Worm (Caenorhabditis elegans) whole organism, dauer: Measurements from ENCODE around the gene clec-199.

Experiments used
- unc-62 ChIP-seq: sonication (generic microtip); optimal IDR thresholded peaks from 2 replicates; lab custom pipeline; 2017; ENCODE audit warnings: missing biosample characterization, missing genetic modification reagents, missing genetic modification characterization

Gene clec-199

DNA sequence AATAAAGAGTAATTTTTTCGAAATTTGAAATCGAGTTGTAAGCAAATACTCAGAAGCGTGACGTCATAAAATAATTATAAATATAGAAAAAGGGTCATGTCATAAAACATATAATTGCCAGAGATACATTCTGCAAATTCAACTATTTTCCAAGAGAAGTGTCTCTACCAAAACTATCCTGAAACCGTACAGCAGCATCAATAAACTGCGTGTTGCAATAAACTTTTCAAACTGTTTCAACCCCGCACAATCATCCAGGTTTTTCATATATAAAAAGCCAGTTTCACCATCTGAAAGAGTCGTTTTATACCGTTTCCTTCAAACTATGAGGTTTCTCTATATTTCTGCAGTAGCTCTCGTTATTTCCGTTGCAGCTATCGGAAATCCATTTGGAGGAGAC, 8.2 kb upstream of the clec-199 start, which contains the start of gene C49C3.11:
TSS of gene C49C3.11 (plus strand) at position 301 of the 400 bp plus-strand sequence.
- no peak for TF ChIP-seq unc-62 (GFP tag; lab: Kevin White, UChicago)

DNA sequence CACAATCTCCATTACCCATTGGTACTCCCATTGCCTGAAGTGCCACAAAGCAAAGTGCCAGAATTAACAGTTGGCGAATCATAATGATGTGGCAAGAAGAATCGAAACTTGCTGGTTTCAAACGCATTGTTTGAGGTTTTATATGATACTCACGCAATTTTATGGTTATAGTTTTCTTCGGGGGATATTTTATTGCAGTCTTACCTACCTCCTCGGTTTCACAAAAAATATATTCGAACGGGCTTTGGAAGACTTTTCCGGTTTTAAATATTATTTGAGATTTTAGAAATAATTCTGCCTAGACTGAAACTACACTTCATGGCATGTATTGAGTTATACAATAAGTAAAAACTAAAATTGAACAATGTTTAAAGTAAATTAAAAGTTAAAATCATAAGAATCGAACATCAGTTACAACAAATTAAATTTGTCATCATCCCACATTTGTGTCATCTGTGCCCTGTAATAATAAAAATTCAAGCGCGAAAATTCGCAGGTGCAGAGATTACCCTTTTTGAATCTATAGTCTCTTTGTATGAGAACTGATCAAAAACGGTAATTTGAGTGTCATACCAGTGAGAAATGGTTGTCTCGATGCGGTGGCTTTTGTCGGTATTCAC, 5.0 kb upstream of the clec-199 start, which contains the start of the genes clec-197 and clec-198:
TSS of gene clec-197 (minus strand) at position 101 of the 620 bp plus-strand sequence.
TSS of gene clec-198 (plus strand) at position 570 of the 620 bp plus-strand sequence.
- no peak for TF ChIP-seq unc-62 (GFP tag; lab: Kevin White, UChicago)

DNA sequence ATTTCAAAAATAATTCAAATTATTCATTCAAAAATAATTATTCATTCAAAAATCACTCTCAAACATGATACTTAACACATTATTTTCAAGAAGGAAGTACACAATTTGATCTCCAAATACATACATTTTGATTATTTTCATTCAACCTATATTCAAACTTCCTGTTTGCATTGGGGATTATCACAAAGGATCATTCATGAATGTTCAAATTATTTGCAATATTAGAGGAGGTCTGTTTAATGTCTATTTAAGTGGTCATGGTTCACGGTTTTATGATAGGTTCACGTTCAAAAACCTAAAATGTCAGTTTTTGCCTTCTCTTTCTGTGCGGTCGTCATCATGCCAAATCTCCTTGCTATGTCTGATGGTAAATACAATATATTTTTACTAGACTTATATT, 9.5 kb downstream of the clec-199 start, which contains the start of gene clec-202:
TSS of gene clec-202 (plus strand) at position 301 of the 400 bp plus-strand sequence.
- TF ChIP-seq unc-62 (GFP tag; lab: Kevin White, UChicago), result no peak

DNA sequence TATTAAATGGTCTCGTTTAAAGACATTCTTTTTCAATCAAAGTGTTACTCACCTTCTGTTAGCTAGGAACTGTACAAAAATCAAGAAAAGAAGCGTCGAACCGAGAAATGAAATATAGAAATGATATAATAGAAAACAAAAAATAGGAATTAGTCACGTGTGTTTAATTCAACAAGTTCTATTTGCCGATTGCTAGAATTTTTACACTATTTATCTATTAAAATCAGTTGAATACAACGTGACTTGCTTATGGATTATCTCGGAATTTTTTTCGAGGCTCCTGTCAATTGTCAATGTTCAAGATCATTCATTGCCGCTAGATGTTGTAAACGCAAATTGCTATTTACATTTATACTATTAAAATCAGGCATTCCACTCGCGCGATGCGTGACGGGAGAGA, 15.6 kb downstream of the clec-199 start, which contains the start of gene zipt-17:
TSS of gene zipt-17 (minus strand) at position 101 of the 400 bp plus-strand sequence.
- TF ChIP-seq unc-62 (GFP tag; lab: Kevin White, UChicago), result no peak

DNA sequence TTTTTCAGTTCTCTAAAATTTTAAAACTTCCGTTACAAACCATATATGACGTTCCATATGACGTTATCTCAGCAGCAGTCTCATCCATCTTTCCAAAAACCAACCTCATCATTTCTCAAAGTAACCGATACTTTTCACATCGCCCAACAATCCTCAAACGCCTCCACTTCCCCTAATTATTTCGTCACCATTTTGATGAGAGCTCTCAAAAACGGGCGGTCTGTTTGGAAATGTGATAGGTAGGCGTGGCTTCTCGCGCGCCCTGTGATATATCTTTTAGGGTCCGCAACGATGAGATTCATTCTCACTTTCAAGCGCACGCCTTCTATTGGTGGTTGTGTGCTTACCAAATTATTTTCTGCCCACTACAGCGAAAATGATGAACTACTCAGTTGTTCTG, 16.6 kb downstream of the clec-199 start, which contains the start of gene trh-1:
TSS of gene trh-1 (plus strand) at position 301 of the 400 bp plus-strand sequence.
- no peak for TF ChIP-seq unc-62 (GFP tag; lab: Kevin White, UChicago)

DNA sequence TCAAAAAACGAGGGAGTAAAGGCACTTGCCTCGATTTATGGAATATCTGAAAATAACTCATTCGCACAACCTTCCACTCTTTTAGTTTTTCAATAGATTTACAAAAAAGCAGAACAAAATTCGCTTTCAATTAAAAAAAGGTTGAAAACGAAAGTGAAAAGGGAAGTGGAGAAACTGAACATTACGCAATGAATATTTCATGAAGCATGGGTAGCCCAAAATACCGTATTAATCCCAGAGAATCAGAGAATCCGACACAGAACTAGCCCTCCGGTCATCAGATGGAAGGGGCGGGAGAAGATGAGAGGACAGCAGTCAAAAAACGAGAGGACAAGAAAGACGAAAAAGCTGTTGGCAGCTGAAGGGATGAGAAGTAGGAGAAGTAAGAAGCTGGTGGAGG, 19.8 kb downstream of the clec-199 start, which contains the start of gene C30H6.5:
TSS of gene C30H6.5 (plus strand) at position 301 of the 400 bp plus-strand sequence.
- TF ChIP-seq unc-62 (GFP tag; lab: Kevin White, UChicago), result no peak

DNA sequence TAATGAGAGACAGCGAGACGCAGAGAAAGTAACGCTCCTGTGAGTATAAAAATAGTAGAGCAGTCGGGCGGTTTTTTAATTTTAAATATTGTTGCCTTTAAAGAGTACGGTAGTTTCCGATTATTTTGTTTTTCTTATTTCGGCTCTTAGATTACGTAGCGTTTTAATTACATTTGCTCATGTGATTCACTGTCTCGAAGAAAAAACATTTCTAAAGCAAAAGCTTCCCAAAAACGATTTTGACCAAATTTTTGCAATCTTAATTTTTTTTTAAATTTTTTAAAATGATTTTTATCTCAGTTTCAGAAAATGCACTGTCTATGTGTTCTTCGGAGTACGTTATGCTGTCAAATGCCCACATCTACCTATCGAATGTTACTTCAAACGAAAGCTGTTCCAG, 24.4 kb downstream of the clec-199 start, which contains the start of gene haf-1:
TSS of gene haf-1 (plus strand) at position 301 of the 400 bp plus-strand sequence.
- no peak for TF ChIP-seq unc-62 (GFP tag; lab: Kevin White, UChicago)

DNA sequence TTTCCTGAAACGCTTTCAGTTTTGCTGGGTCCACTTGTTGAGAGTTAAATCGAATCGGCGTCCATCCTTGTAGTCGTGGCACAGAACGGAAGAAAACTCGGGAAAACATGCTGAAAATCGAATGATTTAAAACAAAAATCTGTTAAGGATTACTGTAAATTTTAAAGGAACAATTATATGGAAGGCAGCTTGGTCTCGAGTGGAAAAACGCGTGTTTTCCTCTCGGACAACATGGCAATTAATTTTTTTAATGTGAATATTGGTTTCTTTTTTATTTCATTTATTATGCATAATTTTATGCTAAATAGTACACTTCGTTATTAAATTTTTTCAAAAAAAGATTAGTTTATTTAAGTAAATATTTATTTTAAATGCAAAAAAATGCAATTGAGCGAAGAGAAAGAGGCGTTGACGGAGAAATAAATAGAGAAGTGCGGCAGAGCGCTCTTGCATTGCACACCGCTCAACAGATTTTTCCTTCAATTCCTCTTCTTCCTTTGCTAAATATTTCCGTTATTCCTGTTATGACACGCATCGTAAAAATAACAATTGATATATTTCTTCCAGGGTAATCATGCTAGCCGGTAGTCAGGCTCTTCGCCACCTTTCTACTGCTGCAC, 28.5 kb downstream of the clec-199 start, which contains the start of the genes C30H6.9 and dlat-2:
TSS of gene C30H6.9 (minus strand) at position 110 of the 620 bp plus-strand sequence.
TSS of gene dlat-2 (plus strand) at position 566 of the 620 bp plus-strand sequence.
- no peak for TF ChIP-seq unc-62 (GFP tag; lab: Kevin White, UChicago)

DNA sequence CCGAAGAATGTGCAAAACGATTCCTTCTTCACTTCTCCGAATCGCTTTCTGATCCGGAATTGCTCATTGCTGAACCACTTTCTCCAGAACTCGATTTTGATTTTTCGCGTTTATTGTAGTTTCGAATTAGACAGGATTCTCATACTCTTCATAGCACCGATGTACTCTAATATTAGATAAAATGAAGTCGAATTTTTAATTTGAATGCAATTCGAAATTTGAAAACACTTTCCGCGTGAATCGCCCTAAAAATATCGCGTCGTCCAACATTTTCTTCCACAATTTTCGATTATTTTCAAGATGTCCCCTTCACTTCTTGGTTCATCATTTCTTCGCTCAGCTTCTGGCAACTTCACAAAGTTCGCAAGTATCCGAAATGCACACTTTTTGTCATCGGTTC, 30.3 kb downstream of the clec-199 start, which contains the start of gene C30H6.8:
TSS of gene C30H6.8 (plus strand) at position 301 of the 400 bp plus-strand sequence.
- TF ChIP-seq unc-62 (GFP tag; lab: Kevin White, UChicago), result no peak

DNA sequence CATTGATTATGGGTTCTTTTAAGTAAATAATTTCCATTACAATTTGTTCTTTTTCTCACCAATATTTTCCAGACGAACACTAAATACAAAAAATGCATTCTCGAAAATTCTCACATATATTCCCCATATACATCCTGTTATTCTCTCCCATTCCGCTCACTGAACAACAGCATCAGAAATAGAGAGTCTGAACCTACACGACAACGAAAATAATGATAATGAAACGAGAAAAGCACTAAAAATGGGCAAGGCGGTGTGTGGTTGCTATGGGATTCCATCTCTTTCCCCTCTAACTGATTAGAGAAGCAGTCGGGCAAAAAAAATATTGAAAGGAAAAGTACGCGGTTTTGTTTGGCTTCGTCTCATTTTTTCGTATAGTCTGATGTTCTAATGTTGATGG, 31.4 kb downstream of the clec-199 start, which contains the start of gene C30H6.12:
TSS of gene C30H6.12 (plus strand) at position 301 of the 400 bp plus-strand sequence.
- TF ChIP-seq unc-62 (GFP tag; lab: Kevin White, UChicago), result no peak

DNA sequence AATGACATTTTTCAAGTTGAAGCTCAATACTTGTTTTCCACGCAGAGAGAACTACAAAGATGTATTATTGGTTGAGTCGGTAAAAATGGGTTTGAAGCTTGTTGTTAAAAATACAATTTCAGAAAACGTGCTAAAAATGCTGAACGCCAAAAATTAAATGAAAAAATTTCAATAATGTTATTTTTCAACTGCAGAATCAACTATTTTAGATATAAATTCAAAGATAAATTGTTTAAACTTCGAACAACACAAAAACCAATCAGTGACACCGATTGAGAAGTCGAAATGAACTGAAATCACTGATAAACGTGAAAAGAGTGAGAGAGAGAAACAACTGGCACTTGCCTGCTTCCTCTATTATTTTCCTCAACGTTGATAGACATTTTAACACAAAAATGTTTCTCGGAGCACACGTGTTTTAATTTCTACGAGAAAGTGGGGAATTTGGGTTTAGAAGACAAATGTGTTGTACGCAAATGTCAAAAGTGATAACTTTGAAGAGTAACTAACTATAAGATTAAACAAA, 35.8 kb downstream of the clec-199 start, which contains the start of gene T02D1.8:
TSS of gene T02D1.8 (minus strand) at position 51 of the 526 bp plus-strand sequence.
- no peak for TF ChIP-seq unc-62 (GFP tag; lab: Kevin White, UChicago)

DNA sequence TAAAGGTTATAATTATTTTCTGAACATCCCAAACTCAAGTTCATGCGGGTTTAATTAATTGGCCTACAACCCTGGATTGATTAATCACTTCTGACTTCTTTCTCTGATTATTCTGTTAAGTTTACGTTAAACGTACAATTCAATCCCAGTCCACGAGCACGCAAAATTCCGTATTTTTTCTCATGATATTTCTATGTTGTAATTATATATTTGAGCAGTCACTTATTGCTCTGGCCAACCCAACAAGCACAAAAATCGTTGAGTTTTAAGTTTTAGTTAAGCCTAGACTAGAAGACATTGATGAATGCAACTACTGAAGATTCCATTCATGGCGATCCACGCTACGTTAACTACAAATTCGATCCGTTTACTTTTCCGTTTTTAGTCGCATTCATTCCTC, 44.2 kb downstream of the clec-199 start, which contains the start of gene sru-15:
TSS of gene sru-15 (plus strand) at position 301 of the 400 bp plus-strand sequence.
- no peak for TF ChIP-seq unc-62 (GFP tag; lab: Kevin White, UChicago)

DNA sequence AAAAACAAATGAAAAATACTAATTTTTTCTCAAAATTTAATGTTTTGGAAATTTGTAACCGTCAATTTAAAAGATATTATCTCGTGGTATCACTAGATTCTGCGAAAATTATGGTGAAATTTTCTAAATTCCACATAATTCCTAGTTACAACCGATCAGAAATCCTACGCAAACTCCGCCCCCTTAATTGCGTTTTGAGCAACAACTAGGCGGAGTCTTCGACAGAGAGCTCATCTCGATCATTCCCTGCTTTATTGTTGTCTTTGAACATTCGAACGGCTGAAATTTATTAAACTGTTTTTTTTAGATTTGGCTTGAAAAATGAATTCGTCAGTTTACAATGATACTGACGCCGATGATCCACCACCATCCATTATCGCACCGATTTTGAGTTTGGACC, 47.8 kb downstream of the clec-199 start, which contains the start of gene T02D1.4:
TSS of gene T02D1.4 (plus strand) at position 301 of the 400 bp plus-strand sequence.
- no peak for TF ChIP-seq unc-62 (GFP tag; lab: Kevin White, UChicago)

DNA sequence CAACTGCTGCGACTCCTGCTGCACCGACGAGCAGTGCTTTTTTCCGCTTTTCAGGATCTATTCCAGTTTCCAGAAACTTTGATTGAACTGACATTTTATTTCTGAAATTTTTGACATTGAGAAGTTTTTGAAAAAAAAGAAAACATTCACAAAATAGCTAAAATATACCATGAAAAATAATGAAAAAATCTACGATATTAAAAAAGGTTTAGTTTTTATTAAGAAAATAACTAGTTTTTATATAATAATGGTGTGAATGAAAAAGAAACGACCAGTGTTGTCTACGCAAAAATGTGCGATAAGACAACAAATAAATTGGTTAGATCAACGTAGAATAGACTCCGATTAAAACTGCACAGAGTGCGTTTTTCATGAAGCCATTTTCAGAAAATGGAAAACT, 53.8 kb downstream of the clec-199 start, which contains the start of gene pmp-4:
TSS of gene pmp-4 (minus strand) at position 101 of the 400 bp plus-strand sequence.
- no peak for TF ChIP-seq unc-62 (GFP tag; lab: Kevin White, UChicago)

DNA sequence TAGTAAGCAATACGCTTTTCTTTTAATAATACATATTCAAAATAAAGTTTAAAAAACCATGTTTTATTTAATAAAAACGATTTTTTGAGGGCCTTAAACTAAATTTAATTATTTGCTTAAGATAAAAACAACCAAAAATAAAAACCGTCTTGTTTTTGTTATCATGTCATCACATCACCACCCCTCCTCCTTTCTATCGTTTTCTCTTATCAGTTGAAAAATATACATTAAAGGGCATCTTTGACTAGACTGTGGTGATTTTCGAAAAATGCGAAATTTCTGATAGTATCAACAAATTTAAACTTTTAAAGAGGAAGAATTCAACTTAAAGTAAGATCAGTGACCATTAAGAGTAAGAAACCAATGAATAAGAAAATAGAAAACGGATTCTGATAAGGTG, 54.4 kb downstream of the clec-199 start:
- TF ChIP-seq unc-62 (GFP tag; lab: Kevin White, UChicago), result no peak
